Worm (Caenorhabditis elegans) whole organism, L3 larva: ENCODE measurements around the gene R31.2.

Experiments
- R02D3.7 ChIP-seq: fragments of 150-350 bp; optimal IDR thresholded peaks from 2 replicates; lab custom pipeline; 2014; ENCODE audit warnings: missing biosample characterization, missing genetic modification characterization
- ZK546.5 ChIP-seq: sonication (generic microtip); optimal IDR thresholded peaks from 2 replicates; lab custom pipeline; 2017; ENCODE audit warnings: missing biosample characterization, missing genetic modification characterization
- ama-1 ChIP-seq: fragments of 150-350 bp; optimal IDR thresholded peaks from 2 replicates; lab custom pipeline; 2018
- ceh-16 ChIP-seq: sonication (generic microtip); optimal IDR thresholded peaks from 2 replicates; lab custom pipeline; 2017; ENCODE audit warnings: missing biosample characterization, missing genetic modification characterization
- ceh-28 ChIP-seq: fragments of 150-350 bp; optimal IDR thresholded peaks from 2 replicates; lab custom pipeline; 2014; ENCODE audit warnings: missing biosample characterization, missing genetic modification reagents, missing genetic modification characterization
- ceh-82 ChIP-seq: fragments of 150-350 bp; optimal IDR thresholded peaks from 2 replicates; lab custom pipeline; 2014; ENCODE audit warnings: missing biosample characterization, missing genetic modification characterization
- ceh-9 ChIP-seq: sonication (generic microtip); optimal IDR thresholded peaks from 2 replicates; lab custom pipeline; 2018; ENCODE audit warnings: missing biosample characterization, missing genetic modification characterization
- daf-12 ChIP-seq: fragments of 150-350 bp; optimal IDR thresholded peaks from 2 replicates; lab custom pipeline; 2014; ENCODE audit warnings: missing biosample characterization, missing genetic modification reagents, missing genetic modification characterization
- fkh-10 ChIP-seq: sonication (generic microtip); optimal IDR thresholded peaks from 2 replicates; lab custom pipeline; 2017; ENCODE audit warnings: missing biosample characterization, missing genetic modification reagents, missing genetic modification characterization
- fos-1 ChIP-seq: fragments of 150-350 bp; optimal IDR thresholded peaks from 2 replicates; lab custom pipeline; 2014; ENCODE audit warnings: missing biosample characterization, missing genetic modification characterization
- jun-1 ChIP-seq: fragments of 150-350 bp; optimal IDR thresholded peaks from 2 replicates; lab custom pipeline; 2014; ENCODE audit warnings: missing biosample characterization, missing genetic modification reagents, missing genetic modification characterization
- lin-15B ChIP-seq: fragments of 150-350 bp; optimal IDR thresholded peaks from 2 replicates; lab custom pipeline; 2014; ENCODE audit warnings: missing biosample characterization, missing genetic modification characterization
- lin-39 ChIP-seq: fragments of 150-350 bp; optimal IDR thresholded peaks from 2 replicates; lab custom pipeline; 2018; ENCODE audit warnings: missing biosample characterization, missing genetic modification reagents, missing genetic modification characterization
- lsy-12 ChIP-seq: sonication (generic microtip); optimal IDR thresholded peaks from 2 replicates; lab custom pipeline; 2016; ENCODE audit warnings: mild to moderate bottlenecking, missing genetic modification characterization, missing compliant biosample characterization
- mdl-1 ChIP-seq: fragments of 150-350 bp; optimal IDR thresholded peaks from 2 replicates; lab custom pipeline; 2014; ENCODE audit warnings: missing biosample characterization, missing genetic modification characterization
- mml-1 ChIP-seq: fragments of 150-350 bp; sonication (generic microtip); optimal IDR thresholded peaks from 3 replicates; lab custom pipeline; 2014; ENCODE audit warnings: missing biosample characterization, missing genetic modification characterization
- nhr-11 ChIP-seq: fragments of 150-350 bp; optimal IDR thresholded peaks from 2 replicates; lab custom pipeline; 2014; ENCODE audit warnings: missing biosample characterization, missing genetic modification characterization
- nhr-12 ChIP-seq: fragments of 150-350 bp; optimal IDR thresholded peaks from 2 replicates; lab custom pipeline; 2014; ENCODE audit warnings: missing biosample characterization, missing genetic modification characterization
- nhr-23 ChIP-seq: fragments of 150-350 bp; optimal IDR thresholded peaks from 2 replicates; lab custom pipeline; 2014; ENCODE audit warnings: missing biosample characterization, missing genetic modification reagents, missing genetic modification characterization
- nhr-237 ChIP-seq: fragments of 150-350 bp; optimal IDR thresholded peaks from 2 replicates; lab custom pipeline; 2014; ENCODE audit warnings: missing biosample characterization, missing genetic modification characterization
- nhr-25 ChIP-seq: sonication (generic microtip); optimal IDR thresholded peaks from 2 replicates; lab custom pipeline; 2017; ENCODE audit warnings: missing biosample characterization, missing genetic modification characterization
- nhr-67 ChIP-seq: fragments of 150-350 bp; optimal IDR thresholded peaks from 2 replicates; lab custom pipeline; 2014; ENCODE audit warnings: missing biosample characterization, missing genetic modification characterization
- nhr-76 ChIP-seq: fragments of 150-350 bp; sonication (generic microtip); optimal IDR thresholded peaks from 5 replicates; lab custom pipeline; 2014; ENCODE audit warnings: missing biosample characterization, missing genetic modification characterization
- pha-4 ChIP-seq: fragments of 150-350 bp; optimal IDR thresholded peaks from 2 replicates; lab custom pipeline; 2014; ENCODE audit warnings: missing biosample characterization, missing genetic modification reagents, missing genetic modification characterization
- pqm-1 ChIP-seq: fragments of 150-350 bp; optimal IDR thresholded peaks from 2 replicates; lab custom pipeline; 2017; ENCODE audit warnings: missing biosample characterization, missing genetic modification characterization, inconsistent platforms
- sea-2 ChIP-seq: fragments of 150-350 bp; sonication (generic microtip); optimal IDR thresholded peaks from 4 replicates; lab custom pipeline; 2014; ENCODE audit warnings: missing biosample characterization, missing genetic modification reagents, missing genetic modification characterization
- skn-1 ChIP-seq: fragments of 150-350 bp; optimal IDR thresholded peaks from 2 replicates; lab custom pipeline; 2014; ENCODE audit warnings: missing biosample characterization, missing genetic modification characterization
- snpc-4 ChIP-seq: fragments of 150-350 bp; optimal IDR thresholded peaks from 2 replicates; lab custom pipeline; 2014; ENCODE audit warnings: missing biosample characterization, missing genetic modification characterization
- tbx-2 ChIP-seq: sonication (generic microtip); optimal IDR thresholded peaks from 2 replicates; lab custom pipeline; 2016; ENCODE audit warnings: mild to moderate bottlenecking, missing genetic modification characterization, missing compliant biosample characterization
- unc-39 ChIP-seq: sonication (generic microtip); optimal IDR thresholded peaks from 4 replicates; lab custom pipeline; 2017; ENCODE audit warnings: missing biosample characterization, missing genetic modification characterization
- unc-62 ChIP-seq: fragments of 150-350 bp; sonication (generic microtip); optimal IDR thresholded peaks from 4 replicates; lab custom pipeline; 2014; ENCODE audit warnings: missing biosample characterization, missing genetic modification reagents, missing genetic modification characterization
- zag-1 ChIP-seq: fragments of 150-350 bp; optimal IDR thresholded peaks from 2 replicates; lab custom pipeline; 2014; ENCODE audit warnings: missing biosample characterization, missing genetic modification characterization
- ztf-11 ChIP-seq: fragments of 150-350 bp; optimal IDR thresholded peaks from 2 replicates; lab custom pipeline; 2014; ENCODE audit warnings: missing biosample characterization, missing genetic modification characterization
- ztf-4 ChIP-seq: fragments of 150-350 bp; optimal IDR thresholded peaks from 2 replicates; lab custom pipeline; 2014; ENCODE audit warnings: missing biosample characterization, missing genetic modification characterization

R31.2 gene

DNA sequence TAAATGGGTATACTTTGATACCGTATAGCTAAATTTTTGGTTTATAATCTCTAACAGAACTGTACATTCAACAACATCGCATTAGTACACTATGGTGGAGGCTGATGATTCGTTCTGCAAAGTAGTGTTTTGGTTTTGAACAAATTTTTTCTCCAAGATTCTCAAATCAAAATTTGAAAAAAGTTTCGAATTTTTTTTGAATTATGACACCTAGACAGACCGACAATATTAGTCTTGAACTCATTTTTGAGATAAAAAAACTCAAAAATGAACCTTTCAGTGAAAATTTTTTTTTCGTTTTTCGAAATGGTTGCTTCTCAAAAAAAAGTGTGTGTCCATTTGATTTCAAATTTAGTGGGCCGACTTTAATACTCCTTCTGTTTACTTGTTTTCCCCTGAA is 28.1 kb downstream of the R31.2 start:
- TF ChIP-seq daf-12 (no peak), ZK546.5 (tag; lab: Kevin White, UChicago) (no peak), nhr-11 (tag; lab: Kevin White, UChicago) (no peak), snpc-4 (tag; lab: Kevin White, UChicago) (no peak), nhr-237 (no peak), skn-1 (no peak), ceh-28 (tag; lab: Kevin White, UChicago) (no peak), unc-39 (no peak), zag-1 (tag; lab: Kevin White, UChicago) (no peak), fos-1 (tag; lab: Kevin White, UChicago) (no peak), pqm-1 (tag; lab: Kevin White, UChicago) (no peak), ceh-9 (tag; lab: Kevin White, UChicago) (no peak), jun-1 (tag; lab: Kevin White, UChicago) (no peak), ama-1 (lab: Kevin White, UChicago) (no peak)

DNA sequence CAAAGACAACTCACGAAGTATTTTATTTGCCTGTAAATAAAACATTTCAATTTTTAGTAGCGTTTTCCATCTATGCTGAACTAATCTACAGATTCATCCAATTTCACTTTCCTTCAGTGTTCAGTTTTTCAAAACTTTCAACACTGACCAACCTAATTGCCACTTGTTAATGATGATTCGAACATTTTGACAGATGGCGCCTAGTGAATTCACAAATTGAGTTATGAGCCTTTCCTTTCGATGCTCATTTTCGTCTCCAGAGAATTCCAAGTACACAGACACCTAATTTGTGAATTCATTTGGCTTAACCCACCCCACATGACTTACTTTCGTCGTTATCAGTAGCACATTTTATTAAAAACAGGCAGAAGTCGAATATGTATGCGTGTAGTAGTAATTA is 29.4 kb downstream of the R31.2 start:
- TF ChIP-seq lsy-12 (no peak), ceh-28 (tag; lab: Kevin White, UChicago) (no peak), nhr-12 (tag; lab: Kevin White, UChicago) (no peak), nhr-76 (tag; lab: Kevin White, UChicago) (no peak)

DNA sequence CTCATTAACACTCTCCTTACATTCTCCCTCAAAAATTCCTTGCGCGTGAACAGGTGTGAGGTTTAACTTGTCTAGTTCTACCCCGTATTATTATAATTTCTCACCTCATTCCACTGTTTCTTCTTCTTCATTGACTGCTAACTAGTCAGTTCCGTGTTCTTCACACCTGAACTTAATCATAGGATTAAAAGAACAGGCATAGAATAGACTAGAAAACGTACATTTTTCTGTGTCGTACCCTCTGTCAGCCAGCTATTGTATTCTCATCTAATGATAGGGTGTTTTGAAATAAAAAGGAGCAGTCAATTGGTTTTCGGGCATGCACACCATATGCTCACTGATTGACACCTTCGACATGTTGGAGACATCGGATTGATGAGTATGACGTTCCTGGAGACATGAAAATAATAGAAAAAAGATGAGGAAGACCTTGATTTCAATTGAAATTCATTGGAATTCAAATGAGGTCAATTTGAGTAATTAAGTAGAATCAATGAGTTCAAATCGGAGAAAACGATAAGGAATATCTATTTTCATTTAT is 30.1 kb downstream of the R31.2 start:
- TF ChIP-seq R02D3.7 (tag; lab: Kevin White, UChicago): no peak
- TF ChIP-seq mdl-1: no peak
- no peak for TF ChIP-seq nhr-23 (tag; lab: Kevin White, UChicago)
- TF ChIP-seq fos-1 (tag; lab: Kevin White, UChicago): no peak
- TF ChIP-seq pha-4 (tag; lab: Kevin White, UChicago): no peak
- no peak for TF ChIP-seq ceh-82 (tag; lab: Kevin White, UChicago)
- TF ChIP-seq ztf-11 (tag; lab: Kevin White, UChicago): no peak

DNA sequence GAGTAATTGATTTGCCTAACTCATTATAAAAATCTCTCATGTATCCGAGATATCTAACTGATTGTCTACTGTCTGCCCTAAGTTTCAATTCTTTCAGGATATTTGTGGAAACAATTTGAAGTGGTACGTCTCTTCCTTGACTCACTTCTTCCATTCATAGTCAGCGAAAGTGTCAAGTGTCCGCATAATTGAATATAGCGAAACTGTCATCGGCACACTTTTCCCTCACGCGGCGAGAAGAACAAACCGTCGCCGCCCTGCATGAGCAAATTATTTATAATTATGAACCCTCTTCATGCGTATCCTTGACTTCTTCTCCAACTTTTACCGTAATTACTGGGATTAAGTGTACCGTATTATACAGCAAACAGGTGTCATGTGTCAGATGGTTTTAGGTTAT is 31.2 kb downstream of the R31.2 start:
- TF ChIP-seq lsy-12 (no peak), unc-39 (no peak), unc-62 (GFP tag; lab: Kevin White, UChicago) (no peak), sea-2 (GFP tag; lab: Kevin White, UChicago) (no peak), mml-1 (tag; lab: Kevin White, UChicago) (no peak), nhr-76 (tag; lab: Kevin White, UChicago) (no peak), fkh-10 (GFP tag; lab: Kevin White, UChicago) (no peak), ceh-16 (tag; lab: Kevin White, UChicago) (no peak), ama-1 (lab: Kevin White, UChicago) (no peak), ceh-9 (tag; lab: Kevin White, UChicago) (no peak), mdl-1 (no peak), tbx-2 (tag; lab: Kevin White, UChicago) (no peak), ztf-11 (tag; lab: Kevin White, UChicago) (no peak), R02D3.7 (tag; lab: Kevin White, UChicago) (no peak), lin-15B (tag; lab: Kevin White, UChicago) (no peak), nhr-67 (no peak), pha-4 (tag; lab: Kevin White, UChicago) (no peak), nhr-25 (tag; lab: Kevin White, UChicago) (no peak), ztf-4 (tag; lab: Kevin White, UChicago) (no peak)

DNA sequence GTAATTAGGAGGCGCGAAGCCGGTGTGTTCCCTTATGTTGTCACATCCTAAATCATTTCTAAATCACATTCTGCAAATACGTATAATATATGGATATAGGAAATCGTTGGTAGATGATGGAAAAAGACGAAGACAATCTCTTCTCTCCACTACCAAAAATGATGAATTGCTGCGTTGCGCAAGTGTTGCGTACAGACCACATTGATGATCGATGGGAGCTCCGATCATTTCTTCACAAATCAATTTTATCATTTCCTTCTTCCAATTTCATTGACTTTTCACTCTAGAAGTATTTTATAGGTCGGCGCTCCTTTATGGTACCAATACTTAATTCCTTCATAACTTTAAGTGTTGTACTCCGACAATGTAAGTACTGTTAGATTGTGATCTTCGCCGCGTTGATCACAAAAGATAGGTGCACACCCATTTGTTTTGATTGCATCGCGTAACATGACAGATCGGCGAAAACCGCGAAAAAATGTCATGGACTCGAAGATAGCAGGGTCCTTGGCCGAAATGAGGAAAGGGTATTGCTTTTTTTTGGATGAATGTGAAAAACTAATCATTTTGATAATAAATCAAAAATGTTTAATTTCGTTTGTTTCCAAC is 32.2 kb downstream of the R31.2 start:
- TF ChIP-seq skn-1: no peak
- TF ChIP-seq lin-39 (tag; lab: Kevin White, UChicago): peak; percentile 31
- TF ChIP-seq, all 47 proteins: peak for 1
